Fruit fly (Drosophila melanogaster) whole organism, embryonic: ENCODE data around the gene CG9240.

Experiments used
- Asciz ChIP-seq: fragments of 200-800 bp; sonication (Bioruptor generic); optimal IDR thresholded peaks from 2 replicates; lab custom pipeline; 2017; ENCODE audit warnings: missing biosample characterization, mild to moderate bottlenecking, missing genetic modification characterization, missing genetic modification reagents
- CG10959 ChIP-seq: fragments of 200-800 bp; sonication (Bioruptor generic); IDR thresholded peaks from 2 replicates; pipeline ENCODE4 v1.3.6; 2022; ENCODE audit warnings: missing biosample characterization, missing genetic modification characterization
- CG11247 ChIP-seq: fragments of 200-800 bp; sonication (Bioruptor generic); IDR thresholded peaks from 2 replicates; pipeline ENCODE4 v1.3.6; 2022; ENCODE audit warnings: missing biosample characterization, missing genetic modification characterization
- CG11560 ChIP-seq: fragments of 200-800 bp; sonication (Bioruptor generic); IDR thresholded peaks from 3 replicates; pipeline ENCODE4 v1.3.6; 2022; ENCODE audit warnings: missing biosample characterization, missing genetic modification characterization
- CG12071 ChIP-seq: fragments of 200-800 bp; sonication (Bioruptor generic); optimal IDR thresholded peaks from 3 replicates; lab custom pipeline; 2018; ENCODE audit warnings: missing biosample characterization, mild to moderate bottlenecking, missing genetic modification characterization
- CG1233 ChIP-seq: fragments of 200-800 bp; sonication (Bioruptor generic); optimal IDR thresholded peaks from 4 replicates; lab custom pipeline; 2018; ENCODE audit warnings: missing biosample characterization, mild to moderate bottlenecking, missing genetic modification characterization
- CG12391 ChIP-seq: fragments of 200-800 bp; sonication (Bioruptor generic); optimal IDR thresholded peaks from 3 replicates; lab custom pipeline; 2018; ENCODE audit warnings: missing biosample characterization, mild to moderate bottlenecking, missing genetic modification characterization, moderate library complexity
- CG14014 ChIP-seq: fragments of 200-800 bp; sonication (Bioruptor generic); IDR thresholded peaks from 2 replicates; pipeline ENCODE4 v1.3.6; 2022; ENCODE audit warnings: missing biosample characterization, missing genetic modification characterization
- CG14710 ChIP-seq: fragments of 200-800 bp; sonication (Bioruptor generic); optimal IDR thresholded peaks from 3 replicates; lab custom pipeline; 2019; ENCODE audit warnings: missing biosample characterization, mild to moderate bottlenecking, missing genetic modification characterization, moderate library complexity
- CG14860 ChIP-seq: fragments of 200-800 bp; sonication (Bioruptor generic); IDR thresholded peaks from 3 replicates; pipeline ENCODE4 v1.3.6; 2022; ENCODE audit warnings: missing biosample characterization, missing genetic modification characterization; ENCODE audit not compliant: partially characterized antibody
- CG15011 ChIP-seq: fragments of 200-800 bp; sonication (Bioruptor generic); optimal IDR thresholded peaks from 3 replicates; lab custom pipeline; 2018; ENCODE audit warnings: missing biosample characterization, mild to moderate bottlenecking, missing genetic modification characterization
- CG16779 ChIP-seq: fragments of 200-800 bp; sonication (Bioruptor generic); IDR thresholded peaks from 2 replicates; pipeline ENCODE4 v1.3.6; 2022; ENCODE audit warnings: missing biosample characterization, missing genetic modification characterization
- CG17385 ChIP-seq: fragments of 200-800 bp; sonication (Bioruptor generic); optimal IDR thresholded peaks from 3 replicates; lab custom pipeline; 2018; ENCODE audit warnings: missing biosample characterization, mild to moderate bottlenecking, missing genetic modification characterization
- CG1792 ChIP-seq: fragments of 200-800 bp; sonication (Bioruptor generic); optimal IDR thresholded peaks from 2 replicates; lab custom pipeline; 2016; ENCODE audit warnings: missing biosample characterization, missing genetic modification characterization
- CG18262 ChIP-seq: fragments of 200-800 bp; optimal IDR thresholded peaks from 3 replicates; lab custom pipeline; 2019; ENCODE audit warnings: missing biosample characterization, mild to moderate bottlenecking, missing genetic modification characterization, moderate library complexity
- CG34422 ChIP-seq: fragments of 200-800 bp; sonication (Bioruptor generic); IDR thresholded peaks from 3 replicates; pipeline ENCODE4 v1.3.6; 2022; ENCODE audit warnings: missing biosample characterization, missing genetic modification characterization
- CG6175 ChIP-seq: fragments of 200-800 bp; sonication (Bioruptor generic); IDR thresholded peaks from 3 replicates; pipeline ENCODE4 v1.3.6; 2022; ENCODE audit warnings: missing biosample characterization, missing genetic modification characterization
- CG7357 ChIP-seq: fragments of 200-800 bp; sonication (Bioruptor generic); IDR thresholded peaks from 3 replicates; pipeline ENCODE4 v1.3.6; 2022; ENCODE audit warnings: missing biosample characterization, missing genetic modification characterization
- CG7556 ChIP-seq: fragments of 200-800 bp; sonication (Bioruptor generic); optimal IDR thresholded peaks from 2 replicates; lab custom pipeline; 2017; ENCODE audit warnings: missing biosample characterization, mild to moderate bottlenecking, missing genetic modification characterization
- CG9932 ChIP-seq: fragments of 200-800 bp; sonication (Bioruptor generic); IDR thresholded peaks from 2 replicates; pipeline ENCODE4 v1.3.6; 2022; ENCODE audit warnings: missing biosample characterization, missing genetic modification characterization
- CkIIα-i1 ChIP-seq: fragments of 200-800 bp; sonication (Bioruptor generic); IDR thresholded peaks from 2 replicates; pipeline ENCODE4 v1.3.6; 2022; ENCODE audit warnings: missing biosample characterization, missing genetic modification characterization
- Dip3 ChIP-seq: fragments of 200-800 bp; sonication (Bioruptor generic); optimal IDR thresholded peaks from 3 replicates; lab custom pipeline; 2016; ENCODE audit warnings: missing biosample characterization, missing genetic modification characterization
- Dll ChIP-seq: fragments of 200-800 bp; sonication (Bioruptor generic); IDR thresholded peaks from 4 replicates; pipeline ENCODE4 v1.3.6; 2022; ENCODE audit warnings: missing biosample characterization, missing genetic modification characterization; ENCODE audit not compliant: partially characterized antibody
- E2f1 ChIP-seq: fragments of 200-800 bp; sonication (Bioruptor generic); IDR thresholded peaks from 2 replicates; pipeline ENCODE4 v1.3.6; 2022; ENCODE audit warnings: missing biosample characterization, missing genetic modification characterization
- HLHmδ ChIP-seq: fragments of 200-800 bp; sonication (Bioruptor generic); optimal IDR thresholded peaks from 2 replicates; lab custom pipeline; 2018; ENCODE audit warnings: missing biosample characterization, mild to moderate bottlenecking, missing genetic modification characterization, moderate library complexity
- Hmr ChIP-seq: fragments of 200-800 bp; sonication (Bioruptor generic); optimal IDR thresholded peaks from 3 replicates; lab custom pipeline; 2017; ENCODE audit warnings: mild to moderate bottlenecking, missing biosample characterization, missing genetic modification reagents, missing genetic modification characterization
- Lim3 ChIP-seq: fragments of 200-800 bp; sonication (Bioruptor generic); IDR thresholded peaks from 2 replicates; pipeline ENCODE4 v1.3.6; 2022; ENCODE audit warnings: missing biosample characterization, missing genetic modification characterization
- Max ChIP-seq: fragments of 200-800 bp; sonication (Bioruptor generic); optimal IDR thresholded peaks from 2 replicates; lab custom pipeline; 2016; ENCODE audit warnings: missing biosample characterization, mild to moderate bottlenecking, missing genetic modification characterization
- Nf-YA ChIP-seq: fragments of 200-800 bp; sonication (Bioruptor generic); IDR thresholded peaks from 2 replicates; pipeline ENCODE4 v1.3.6; 2022; ENCODE audit warnings: missing biosample characterization, missing genetic modification characterization
- Ptx1 ChIP-seq: fragments of 200-800 bp; sonication (Bioruptor generic); IDR thresholded peaks from 2 replicates; pipeline ENCODE4 v1.3.6; 2022; ENCODE audit warnings: missing biosample characterization, missing genetic modification characterization
- Scr ChIP-seq: fragments of 200-800 bp; sonication (Bioruptor generic); IDR thresholded peaks from 2 replicates; pipeline ENCODE4 v1.3.6; 2022; ENCODE audit warnings: missing biosample characterization, missing genetic modification characterization; ENCODE audit not compliant: partially characterized antibody
- Xrp1 ChIP-seq: fragments of 200-800 bp; sonication (Bioruptor generic); IDR thresholded peaks from 2 replicates; pipeline ENCODE4 v1.3.6; 2022; ENCODE audit warnings: missing biosample characterization, missing genetic modification characterization
- YL-1 ChIP-seq: fragments of 200-800 bp; sonication (Bioruptor generic); optimal IDR thresholded peaks from 3 replicates; lab custom pipeline; 2017; ENCODE audit warnings: missing biosample characterization, mild to moderate bottlenecking, missing genetic modification characterization
- al ChIP-seq: fragments of 200-800 bp; sonication (Bioruptor generic); IDR thresholded peaks from 2 replicates; pipeline ENCODE4 v1.3.6; 2022; ENCODE audit warnings: missing biosample characterization, missing genetic modification characterization
- aop ChIP-seq: fragments of 200-800 bp; sonication (Bioruptor generic); IDR thresholded peaks from 2 replicates; pipeline ENCODE4 v1.3.6; 2022; ENCODE audit warnings: missing biosample characterization, missing genetic modification characterization
- ase ChIP-seq: fragments of 200-800 bp; sonication (Bioruptor generic); IDR thresholded peaks from 3 replicates; pipeline ENCODE4 v1.3.6; 2022; ENCODE audit warnings: missing biosample characterization, missing genetic modification characterization
- bcd ChIP-seq: fragments of 200-800 bp; sonication (Bioruptor generic); optimal IDR thresholded peaks from 2 replicates; lab custom pipeline; 2017; ENCODE audit warnings: missing biosample characterization, mild to moderate bottlenecking, missing genetic modification characterization
- ci ChIP-seq: fragments of 200-800 bp; sonication (Bioruptor generic); IDR thresholded peaks from 3 replicates; pipeline ENCODE4 v1.3.6; 2022; ENCODE audit warnings: missing biosample characterization, missing genetic modification characterization
- ems ChIP-seq: fragments of 200-800 bp; sonication (Bioruptor generic); optimal IDR thresholded peaks from 3 replicates; lab custom pipeline; 2016; ENCODE audit warnings: missing biosample characterization, missing genetic modification characterization
- fd102C ChIP-seq: fragments of 200-800 bp; sonication (Bioruptor generic); optimal IDR thresholded peaks from 2 replicates; lab custom pipeline; 2018; ENCODE audit warnings: missing biosample characterization, mild to moderate bottlenecking, missing genetic modification characterization, moderate library complexity
- fu2 ChIP-seq: fragments of 200-800 bp; sonication (Bioruptor generic); optimal IDR thresholded peaks from 2 replicates; lab custom pipeline; 2016; ENCODE audit warnings: missing biosample characterization, missing genetic modification characterization
- h ChIP-seq: fragments of >200 bp; optimal IDR thresholded peaks from 2 replicates; lab custom pipeline; 2017
- inv ChIP-seq: fragments of 200-800 bp; sonication (Bioruptor generic); IDR thresholded peaks from 2 replicates; pipeline ENCODE4 v1.3.6; 2022; ENCODE audit warnings: missing biosample characterization, missing genetic modification characterization; ENCODE audit not compliant: partially characterized antibody
- lola ChIP-seq, 3 experiments: fragments of >200 bp in 2 of 3; fragments of 200-800 bp in 1 of 3; sonication (Bioruptor generic) in 1 of 3; optimal IDR thresholded peaks; 2 replicates each; lab custom pipeline; 2017 to 2019; ENCODE audit warnings: missing biosample characterization in 3 of 3, missing genetic modification characterization in 3 of 3, mild to moderate bottlenecking in 1 of 3, moderate library complexity in 1 of 3
- oc ChIP-seq: fragments of 200-800 bp; sonication (Bioruptor generic); optimal IDR thresholded peaks from 2 replicates; lab custom pipeline; 2018; ENCODE audit warnings: missing biosample characterization, mild to moderate bottlenecking, missing genetic modification characterization, moderate library complexity
- odd ChIP-seq: fragments of 200-800 bp; sonication (Bioruptor generic); optimal IDR thresholded peaks from 2 replicates; lab custom pipeline; 2017; ENCODE audit warnings: missing biosample characterization, mild to moderate bottlenecking, missing genetic modification characterization
- stc ChIP-seq: fragments of 200-800 bp; sonication (Bioruptor generic); IDR thresholded peaks from 2 replicates; pipeline ENCODE4 v1.3.6; 2022; ENCODE audit warnings: missing biosample characterization, missing genetic modification characterization
- tll ChIP-seq, 2 experiments: fragments of 200-800 bp in 1 of 2; fragments of >200 bp in 1 of 2; sonication (Bioruptor generic) in 1 of 2; optimal IDR thresholded peaks; 2 replicates each; lab custom pipeline; 2017 to 2019; ENCODE audit warnings: missing biosample characterization in 2 of 2, missing genetic modification characterization in 2 of 2, mild to moderate bottlenecking in 1 of 2, moderate library complexity in 1 of 2
- ttk ChIP-seq: fragments of 200-800 bp; sonication (Bioruptor generic); IDR thresholded peaks from 2 replicates; pipeline ENCODE4 v2.1.2; 2022; ENCODE audit warnings: missing biosample characterization, missing genetic modification characterization
- zfh2 ChIP-seq: fragments of 200-800 bp; sonication (Bioruptor generic); optimal IDR thresholded peaks from 2 replicates; lab custom pipeline; 2016; ENCODE audit warnings: missing biosample characterization, missing genetic modification characterization

CG9240 gene

DNA sequence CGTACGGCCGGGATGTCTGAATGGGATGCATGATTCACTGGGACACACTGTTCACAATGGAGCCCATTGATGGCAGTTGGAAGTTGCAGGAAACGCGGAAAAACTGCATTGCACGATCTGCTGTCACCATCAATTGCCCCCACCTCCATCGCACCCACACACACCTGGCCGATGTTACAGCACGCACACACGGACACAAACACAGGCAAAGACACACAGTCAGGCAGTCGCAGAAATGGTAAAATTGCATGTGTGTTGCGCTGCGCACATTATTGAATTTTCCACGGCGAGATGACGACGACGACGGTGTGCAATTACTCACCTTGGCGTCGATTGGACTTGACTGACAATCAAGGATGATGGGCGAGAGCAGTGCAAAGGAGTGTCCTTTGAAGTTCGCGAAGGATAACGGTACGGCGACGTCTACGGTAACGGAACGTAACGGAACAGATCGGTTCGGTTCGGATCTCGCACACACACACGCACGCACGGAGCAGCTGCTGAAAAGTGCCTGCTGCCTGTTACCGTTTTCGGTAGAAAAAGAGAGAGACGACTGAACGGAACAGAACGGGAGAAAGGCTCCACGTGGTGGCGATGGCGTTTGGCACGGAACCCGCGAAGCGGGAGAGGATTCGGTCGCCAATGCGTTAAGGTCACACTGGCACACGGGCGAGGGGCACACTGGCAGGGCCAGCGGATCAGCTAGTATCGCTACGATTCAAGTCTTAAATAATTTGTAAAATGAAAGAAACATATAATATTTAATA, 9.1 kb upstream of the CG9240 start, which contains the start of the genes CG9281 and CG15601:
Gene CG9281, minus strand, starts transcription at position 556 of the 767 bp plus-strand sequence.
Gene CG15601, plus strand, starts transcription at position 664 of the 767 bp plus-strand sequence.
- peak; percentile 24 for TF ChIP-seq CG12391
- TF ChIP-seq inv (GFP tag; lab: Robert Waterston, UW) = no peak
- TF ChIP-seq ci (GFP tag; lab: Robert Waterston, UW) = peak; percentile 61; the same call in 1 of the 3 replicates
- peak; percentile 77 for TF ChIP-seq YL-1 (GFP tag; lab: Kevin White, UChicago)
- TF ChIP-seq CG14014 = no peak
- peak; percentile 64 for TF ChIP-seq HLHmδ (GFP tag; lab: Kevin White, UChicago)
- TF ChIP-seq ase (GFP tag; lab: Robert Waterston, UW) = no peak
- peak; percentile 53; the same call in 1 of the 3 replicates for TF ChIP-seq CG34422
- no peak for TF ChIP-seq CG10959 (GFP tag; lab: Robert Waterston, UW)
- no peak for TF ChIP-seq CG7556 (GFP tag; lab: Kevin White, UChicago)
- no peak for TF ChIP-seq CG15011 (GFP tag; lab: Kevin White, UChicago)
- no peak for TF ChIP-seq CG12071 (GFP tag; lab: Kevin White, UChicago)
- TF ChIP-seq ems (GFP tag; lab: Kevin White, UChicago) = no peak
- peak; percentile 89 for TF ChIP-seq CG14710 (tag; lab: Kevin White, UChicago)
- no peak for TF ChIP-seq CG1792 (GFP tag; lab: Kevin White, UChicago)
- no peak for TF ChIP-seq Hmr (GFP tag; lab: Kevin White, UChicago)
- TF ChIP-seq Nf-YA (GFP tag; lab: Robert Waterston, UW) = no peak
- TF ChIP-seq CkIIα-i1 = no peak
- no peak for TF ChIP-seq CG11560 (tag; lab: Robert Waterston, UW)
- TF ChIP-seq fu2 = no peak
- peak; percentile 33 for TF ChIP-seq CG9932
- no peak for TF ChIP-seq CG11247
- TF ChIP-seq CG18262 (tag; lab: Kevin White, UChicago) = no peak
- TF ChIP-seq CG1233 = no peak
- no peak for TF ChIP-seq bcd (GFP tag; lab: Kevin White, UChicago)
- TF ChIP-seq fd102C = no peak
- TF ChIP-seq ttk (GFP tag; lab: Robert Waterston, UW) = no peak
- no peak for TF ChIP-seq odd
- TF ChIP-seq stc = no peak
- TF ChIP-seq CG17385 (GFP tag; lab: Kevin White, UChicago) = peak; percentile 87
- TF ChIP-seq Xrp1 (GFP tag; lab: Robert Waterston, UW) = no peak
- TF ChIP-seq Asciz (GFP tag; lab: Kevin White, UChicago) = no peak
- no peak for TF ChIP-seq zfh2 (GFP tag; lab: Kevin White, UChicago)
- TF ChIP-seq Lim3 (GFP tag; lab: Robert Waterston, UW) = no peak
- TF ChIP-seq CG6175 (GFP tag; lab: Robert Waterston, UW) = no peak
- TF ChIP-seq h (lab: Kevin White, UChicago) = no peak
- TF ChIP-seq oc (tag; lab: Kevin White, UChicago) = no peak
- TF ChIP-seq Max = peak; percentile 87
- no peak for TF ChIP-seq CG7357 (GFP tag; lab: Robert Waterston, UW)
- TF ChIP-seq E2f1 = peak; percentile 43; the same call in 1 of the 2 replicates
- no peak for TF ChIP-seq Dip3 (GFP tag; lab: Kevin White, UChicago)
- TF ChIP-seq Ptx1 = no peak
- no peak for TF ChIP-seq tll (GFP tag; optimal IDR thresholded peaks at IDR 0.05; lab: Kevin White, UChicago)
- no peak for TF ChIP-seq aop (GFP tag; lab: Robert Waterston, UW)
- no peak for TF ChIP-seq CG16779 (GFP tag; lab: Robert Waterston, UW)
- no peak for TF ChIP-seq lola (GFP tag; optimal IDR thresholded peaks at IDR 0.05; lab: Kevin White, UChicago)
- TF ChIP-seq Dll = no peak; the same call in 3 of the 4 replicates
- no peak for TF ChIP-seq al (GFP tag; lab: Robert Waterston, UW)
- TF ChIP-seq CG14860 = no peak
- peak; percentile 10; the same call in 1 of the 2 replicates for TF ChIP-seq Scr
